Worm (Caenorhabditis elegans) whole organism, early embryonic: ENCODE results near the gene F19B6.3.
A peak's percentile ranks its signal among the peaks of the same experiment; 100 is the strongest.

Experiments used
- B0310.2 ChIP-seq: sonication (generic microtip); optimal IDR thresholded peaks from 2 replicates; lab custom pipeline; 2016; ENCODE audit warnings: mild to moderate bottlenecking, missing genetic modification characterization, missing compliant biosample characterization
- F13C5.2 ChIP-seq: sonication (generic microtip); optimal IDR thresholded peaks from 2 replicates; lab custom pipeline; 2017; ENCODE audit warnings: mild to moderate bottlenecking, missing genetic modification characterization, inconsistent platforms, missing compliant biosample characterization
- aly-1 ChIP-seq: sonication (generic microtip); optimal IDR thresholded peaks from 2 replicates; lab custom pipeline; 2016; ENCODE audit warnings: missing genetic modification characterization, missing compliant biosample characterization
- ama-1 ChIP-seq: fragments of 150-350 bp; optimal IDR thresholded peaks from 2 replicates; lab custom pipeline; 2014
- ceh-13 ChIP-seq: fragments of 200-800 bp; sonication (Bioruptor generic); optimal IDR thresholded peaks from 2 replicates; lab custom pipeline; 2018; ENCODE audit warnings: mild to moderate bottlenecking, missing genetic modification characterization, missing compliant biosample characterization
- ceh-36 ChIP-seq: sonication (generic microtip); optimal IDR thresholded peaks from 2 replicates; lab custom pipeline; 2016; ENCODE audit warnings: missing genetic modification characterization, inconsistent platforms, missing compliant biosample characterization
- ets-7 ChIP-seq: sonication (generic microtip); optimal IDR thresholded peaks from 2 replicates; lab custom pipeline; 2016; ENCODE audit warnings: missing genotype, missing genetic modification characterization, missing compliant biosample characterization
- flt-1 ChIP-seq: fragments of 200-800 bp; sonication (Bioruptor generic); IDR thresholded peaks from 2 replicates; pipeline ENCODE4 v1.3.6; 2022; ENCODE audit warnings: missing genetic modification characterization, missing compliant biosample characterization
- hmbx-1 ChIP-seq: sonication (generic microtip); optimal IDR thresholded peaks from 2 replicates; lab custom pipeline; 2016; ENCODE audit warnings: mild to moderate bottlenecking, missing genetic modification characterization, missing compliant biosample characterization
- hmg-4 ChIP-seq: fragments of 200-800 bp; sonication (Bioruptor generic); optimal IDR thresholded peaks from 2 replicates; lab custom pipeline; 2018; ENCODE audit warnings: mild to moderate bottlenecking, missing genetic modification characterization, missing compliant biosample characterization
- hnd-1 ChIP-seq: sonication (generic microtip); optimal IDR thresholded peaks from 2 replicates; lab custom pipeline; 2016; ENCODE audit warnings: missing genetic modification characterization, missing compliant biosample characterization
- pes-1 ChIP-seq: fragments of 200-800 bp; sonication (Bioruptor generic); IDR thresholded peaks from 2 replicates; pipeline ENCODE4 v1.3.6; 2022; ENCODE audit warnings: missing genetic modification reagents, missing genetic modification characterization, missing compliant biosample characterization
- scrt-1 ChIP-seq: fragments of 200-800 bp; sonication (Bioruptor generic); IDR thresholded peaks from 2 replicates; pipeline ENCODE4 v1.3.6; 2022; ENCODE audit warnings: missing genetic modification characterization, missing compliant biosample characterization
- sea-1 ChIP-seq: fragments of 200-800 bp; sonication (Bioruptor generic); conservative IDR thresholded peaks from 2 replicates; pipeline ENCODE4 v1.3.6; 2022; ENCODE audit warnings: missing genetic modification characterization, missing compliant biosample characterization
- tbx-11 ChIP-seq: fragments of 200-800 bp; sonication (Bioruptor generic); IDR thresholded peaks from 2 replicates; pipeline ENCODE4 v1.3.6; 2022; ENCODE audit warnings: missing genetic modification characterization, missing compliant biosample characterization
- tbx-37 ChIP-seq: fragments of 200-800 bp; sonication (Bioruptor generic); conservative IDR thresholded peaks from 2 replicates; pipeline ENCODE4 v1.3.6; 2022; ENCODE audit warnings: missing genetic modification reagents, missing genetic modification characterization, missing compliant biosample characterization
- tra-4 ChIP-seq: sonication (generic microtip); optimal IDR thresholded peaks from 2 replicates; lab custom pipeline; 2017; ENCODE audit warnings: missing genetic modification characterization, missing compliant biosample characterization

Gene F19B6.3

ce11 chrIV:12290744-12291143, 36.3 kb upstream of the F19B6.3 start, which contains the start of gene C42C1.8:
Gene C42C1.8 (plus strand): TSS chrIV:12291044.
- no peak for TF ChIP-seq pes-1 (GFP tag; lab: Robert Waterston, UW)
- TF ChIP-seq scrt-1, result no peak
- no peak for TF ChIP-seq ets-7 (tag; lab: Kevin White, UChicago)
- TF ChIP-seq flt-1 (GFP tag; lab: Robert Waterston, UW), result no peak
- no peak for TF ChIP-seq tbx-11 (GFP tag; lab: Robert Waterston, UW)
- TF ChIP-seq ceh-13 (GFP tag; lab: Kevin White, UChicago), result no peak
- no peak for TF ChIP-seq F13C5.2 (tag; lab: Kevin White, UChicago)
- TF ChIP-seq hmbx-1 (tag; lab: Kevin White, UChicago), result no peak

- 0 out of 2 replicates have a peak, but pooled peaks have one; percentile 19 for TF ChIP-seq pes-1 (GFP tag; lab: Robert Waterston, UW)
Measured at ce11 chrIV:12294770-12295169, 32.3 kb upstream of the F19B6.3 start.

- TF ChIP-seq B0310.2 (tag; lab: Kevin White, UChicago) (no peak), hmbx-1 (tag; lab: Kevin White, UChicago) (no peak), flt-1 (GFP tag; lab: Robert Waterston, UW) (no peak), tbx-37 (GFP tag; lab: Robert Waterston, UW) (no peak), pes-1 (GFP tag; lab: Robert Waterston, UW) (no peak), aly-1 (no peak), hnd-1 (tag; lab: Kevin White, UChicago) (no peak)
Measured at ce11 chrIV:12301161-12301560, 25.9 kb upstream of the F19B6.3 start, which contains the start of gene oac-59. Gene oac-59 (minus strand): TSS chrIV:12301261.

ce11 chrIV:12302885-12303284, 24.1 kb upstream of the F19B6.3 start:
- no peak for TF ChIP-seq ama-1

- TF ChIP-seq tbx-11 (GFP tag; lab: Robert Waterston, UW), result no peak
- no peak for TF ChIP-seq hmbx-1 (tag; lab: Kevin White, UChicago)
- TF ChIP-seq B0310.2 (tag; lab: Kevin White, UChicago), result no peak
- no peak for TF ChIP-seq pes-1 (GFP tag; lab: Robert Waterston, UW)
- no peak for TF ChIP-seq hnd-1 (tag; lab: Kevin White, UChicago)
- no peak for TF ChIP-seq ama-1
- no peak for TF ChIP-seq ets-7 (tag; lab: Kevin White, UChicago)
- no peak for TF ChIP-seq hmg-4
- TF ChIP-seq scrt-1, result no peak
- TF ChIP-seq flt-1 (GFP tag; lab: Robert Waterston, UW), result no peak
- TF ChIP-seq ceh-13 (GFP tag; lab: Kevin White, UChicago), result no peak
- TF ChIP-seq aly-1, result no peak
- TF ChIP-seq tra-4, result no peak
- TF ChIP-seq sea-1 (GFP tag; lab: Robert Waterston, UW), result no peak
- TF ChIP-seq F13C5.2 (tag; lab: Kevin White, UChicago), result no peak
- no peak for TF ChIP-seq ceh-36 (tag; lab: Kevin White, UChicago)
- TF ChIP-seq tbx-37 (GFP tag; lab: Robert Waterston, UW), result no peak
Measured at ce11 chrIV:12304750-12305149, 22.3 kb upstream of the F19B6.3 start.

ce11 chrIV:12305956-12306355, 21.1 kb upstream of the F19B6.3 start:
- no peak for TF ChIP-seq ceh-36 (tag; lab: Kevin White, UChicago)
- TF ChIP-seq tbx-11 (GFP tag; lab: Robert Waterston, UW), result no peak
- TF ChIP-seq aly-1, result no peak

- TF ChIP-seq tbx-11 (GFP tag; lab: Robert Waterston, UW) (no peak), ceh-13 (GFP tag; lab: Kevin White, UChicago) (no peak), hnd-1 (tag; lab: Kevin White, UChicago) (no peak), sea-1 (GFP tag; lab: Robert Waterston, UW) (no peak), tbx-37 (GFP tag; lab: Robert Waterston, UW) (no peak), ets-7 (tag; lab: Kevin White, UChicago) (no peak), hmg-4 (no peak), F13C5.2 (tag; lab: Kevin White, UChicago) (no peak), scrt-1 (no peak), B0310.2 (tag; lab: Kevin White, UChicago) (no peak), ceh-36 (tag; lab: Kevin White, UChicago) (no peak), hmbx-1 (tag; lab: Kevin White, UChicago) (no peak), tra-4 (no peak), aly-1 (no peak), flt-1 (GFP tag; lab: Robert Waterston, UW) (no peak)
Measured at ce11 chrIV:12307720-12308119, 19.3 kb upstream of the F19B6.3 start, which contains the start of gene oac-57. Gene oac-57 (minus strand): TSS chrIV:12307820.

ce11 chrIV:12311597-12311996, 15.4 kb upstream of the F19B6.3 start, which contains the start of gene oac-58:
Gene oac-58 (minus strand): TSS chrIV:12311697.
- no peak for TF ChIP-seq tra-4
- TF ChIP-seq tbx-37 (GFP tag; lab: Robert Waterston, UW), result no peak
- no peak for TF ChIP-seq sea-1 (GFP tag; lab: Robert Waterston, UW)
- TF ChIP-seq B0310.2 (tag; lab: Kevin White, UChicago), result no peak
- TF ChIP-seq pes-1 (GFP tag; lab: Robert Waterston, UW), result no peak
- TF ChIP-seq F13C5.2 (tag; lab: Kevin White, UChicago), result no peak
- TF ChIP-seq tbx-11 (GFP tag; lab: Robert Waterston, UW), result no peak
- TF ChIP-seq aly-1, result no peak
- no peak for TF ChIP-seq ama-1
- TF ChIP-seq ceh-36 (tag; lab: Kevin White, UChicago), result no peak
- TF ChIP-seq hmg-4, result no peak
- no peak for TF ChIP-seq hmbx-1 (tag; lab: Kevin White, UChicago)
- no peak for TF ChIP-seq ets-7 (tag; lab: Kevin White, UChicago)
